Worm (Caenorhabditis elegans): ENCODE results near the gene best-13.

Gene best-13

ce11 chrIV:9873837-9874236, 29.9 kb upstream of the best-13 start (continued):
- peak; percentile 37 for TF ChIP-seq mes-2 (tag; optimal IDR thresholded peaks at IDR 0.05; ENCODE audit: poor library complexity, severe bottlenecking)
- no peak for TF ChIP-seq egl-27 (tag; optimal IDR thresholded peaks at IDR 0.05)
- TF ChIP-seq dmd-9 (GFP tag; IDR thresholded peaks at IDR 0.05) = no peak
- TF ChIP-seq skn-1 (tag; optimal IDR thresholded peaks at IDR 0.05) = no peak
- TF ChIP-seq nhr-6 (tag; optimal IDR thresholded peaks at IDR 0.05) = peak; percentile 15
- no peak for TF ChIP-seq nhr-111 (GFP tag; optimal IDR thresholded peaks at IDR 0.05)
- no peak for TF ChIP-seq fkh-10 (GFP tag; optimal IDR thresholded peaks at IDR 0.05)
- no peak for TF ChIP-seq daf-16 (GFP tag; optimal IDR thresholded peaks at IDR 0.05)
- TF ChIP-seq daf-16 (tag; optimal IDR thresholded peaks at IDR 0.05) = peak; percentile 42
- peak in 1 of 2 experiments; percentile 8 for TF ChIP-seq hif-1 (tag; optimal IDR thresholded peaks at IDR 0.05)
- no peak for TF ChIP-seq D1046.2 (GFP tag; IDR thresholded peaks at IDR 0.05)
- TF ChIP-seq jun-1 (tag; optimal IDR thresholded peaks at IDR 0.05) = no peak
- TF ChIP-seq nhr-237 (tag; optimal IDR thresholded peaks at IDR 0.05) = no peak
- TF ChIP-seq hmg-1.1 (GFP tag; IDR thresholded peaks at IDR 0.05) = peak; percentile 56; the same call in 1 of the 2 replicates
- peak; percentile 37 for TF ChIP-seq dve-1 (tag; optimal IDR thresholded peaks at IDR 0.05; ENCODE audit: insufficient read depth)
- TF ChIP-seq lin-39 (tag; optimal IDR thresholded peaks at IDR 0.05) = no peak
- TF ChIP-seq sdz-12 (GFP tag; optimal IDR thresholded peaks at IDR 0.05) = no peak
- no peak for TF ChIP-seq ztf-7 (tag; optimal IDR thresholded peaks at IDR 0.05)
- peak; percentile 26 for TF ChIP-seq T20F7.1 (GFP tag; optimal IDR thresholded peaks at IDR 0.05)
- peak in 1 of 2 experiments; percentile 14 for TF ChIP-seq unc-62 (GFP tag; optimal IDR thresholded peaks at IDR 0.05 in 1 of 2)
- TF ChIP-seq unc-62 (tag; optimal IDR thresholded peaks at IDR 0.05) = no peak
- TF ChIP-seq dmd-6 (GFP tag; IDR thresholded peaks at IDR 0.05) = peak; percentile 61
- no peak for TF ChIP-seq ZK546.5 (tag; optimal IDR thresholded peaks at IDR 0.05)
- TF ChIP-seq nhr-76 (tag; optimal IDR thresholded peaks at IDR 0.05) = no peak
- no peak for TF ChIP-seq ama-1 (optimal IDR thresholded peaks at IDR 0.05)
- no peak for TF ChIP-seq mxl-2 (GFP tag; conservative IDR thresholded peaks at IDR 0.05)
- TF ChIP-seq F26F4.8 (GFP tag; conservative IDR thresholded peaks at IDR 0.05) = no peak
- no peak for TF ChIP-seq Y75B8A.6 (GFP tag; IDR thresholded peaks at IDR 0.05)
- TF ChIP-seq fos-1 (tag; optimal IDR thresholded peaks at IDR 0.05) = no peak
- no peak for TF ChIP-seq duxl-1 (tag; optimal IDR thresholded peaks at IDR 0.05; ENCODE audit: poor library complexity)
- TF ChIP-seq F44E2.7 (GFP tag; IDR thresholded peaks at IDR 0.05) = no peak
- TF ChIP-seq nhr-48 (tag; optimal IDR thresholded peaks at IDR 0.05) = peak; percentile 60
- TF ChIP-seq F49E8.2 (tag; optimal IDR thresholded peaks at IDR 0.05; ENCODE audit: borderline replicate concordance) = no peak
- peak in 1 of 2 experiments; percentile 46 for TF ChIP-seq lsy-2 (tag; optimal IDR thresholded peaks at IDR 0.05)
- TF ChIP-seq nhr-25 (tag; optimal IDR thresholded peaks at IDR 0.05; ENCODE audit: borderline replicate concordance, insufficient read depth) = no peak
- no peak for TF ChIP-seq ZK337.2 (GFP tag; IDR thresholded peaks at IDR 0.05)
- TF ChIP-seq ceh-62 (tag; optimal IDR thresholded peaks at IDR 0.05) = no peak

ce11 chrIV:9875646-9876045, 28.1 kb upstream of the best-13 start:
- peak in 1 of 2 experiments; percentile 81 for TF ChIP-seq mdl-1 (tag; optimal IDR thresholded peaks at IDR 0.05)
- TF ChIP-seq ZK546.5 (tag; optimal IDR thresholded peaks at IDR 0.05) = no peak
- TF ChIP-seq F49E8.2 (tag; optimal IDR thresholded peaks at IDR 0.05; ENCODE audit: borderline replicate concordance) = no peak
- no peak for TF ChIP-seq spr-3 (GFP tag; optimal IDR thresholded peaks at IDR 0.05)
- no peak for TF ChIP-seq jun-1 (tag; optimal IDR thresholded peaks at IDR 0.05)
- no peak for TF ChIP-seq lin-1 (GFP tag; IDR thresholded peaks at IDR 0.05)
- TF ChIP-seq pha-4 (GFP tag; IDR thresholded peaks at IDR 0.05) = no peak
- no peak for TF ChIP-seq pha-4 (tag; optimal IDR thresholded peaks at IDR 0.05)
- TF ChIP-seq unc-62 (GFP tag; optimal IDR thresholded peaks at IDR 0.05 in 1 of 2) = peak in 1 of 2 experiments; percentile 43
- TF ChIP-seq unc-62 (tag; optimal IDR thresholded peaks at IDR 0.05) = no peak
- no peak for TF ChIP-seq ztf-11 (tag; optimal IDR thresholded peaks at IDR 0.05)
- no peak for TF ChIP-seq nhr-42 (GFP tag; IDR thresholded peaks at IDR 0.05)
- no peak for TF ChIP-seq egl-43 (GFP tag; IDR thresholded peaks at IDR 0.05)
- no peak for TF ChIP-seq attf-4 (tag; optimal IDR thresholded peaks at IDR 0.05)
- TF ChIP-seq ceh-20 (GFP tag; IDR thresholded peaks at IDR 0.05) = no peak
- no peak for TF ChIP-seq aha-1 (tag)
- TF ChIP-seq hlh-30 (tag; optimal IDR thresholded peaks at IDR 0.05; ENCODE audit: insufficient read depth) = peak; percentile 76
- no peak for TF ChIP-seq ZK337.2 (GFP tag; IDR thresholded peaks at IDR 0.05)
- TF ChIP-seq nhr-25 (tag; optimal IDR thresholded peaks at IDR 0.05; ENCODE audit: borderline replicate concordance, insufficient read depth) = no peak
- TF ChIP-seq mdt-29 (GFP tag; IDR thresholded peaks at IDR 0.05) = no peak
- TF ChIP-seq madf-5 (GFP tag; IDR thresholded peaks at IDR 0.05) = no peak
- no peak for TF ChIP-seq lin-29 (GFP tag; IDR thresholded peaks at IDR 0.05)
- no peak for TF ChIP-seq nhr-237 (tag; optimal IDR thresholded peaks at IDR 0.05)

All from whole organism, L4 larva.